Fruit fly (Drosophila melanogaster): ENCODE results near the gene Adhr.

The Adhr gene

dm6 chr2L:14570843-14571242, 44.5 kb upstream of the Adhr start:
- TF ChIP-seq ci (GFP tag; IDR thresholded peaks at IDR 0.05), result no peak
- TF ChIP-seq CG8281 (tag; optimal IDR thresholded peaks at IDR 0.05), result peak; percentile 92
- TF ChIP-seq CG17361 (GFP tag; IDR thresholded peaks at IDR 0.05), result no peak
- no peak for TF ChIP-seq HmgZ (tag; optimal IDR thresholded peaks at IDR 0.05)
- TF ChIP-seq org-1 (GFP tag; optimal IDR thresholded peaks at IDR 0.05), result no peak
- no peak for TF ChIP-seq CG6254 (GFP tag; optimal IDR thresholded peaks at IDR 0.05)
- TF ChIP-seq CG13775 (GFP tag; optimal IDR thresholded peaks at IDR 0.05), result no peak
- TF ChIP-seq Med (GFP tag), result peak; percentile 17
- no peak for TF ChIP-seq Opbp (GFP tag; IDR thresholded peaks at IDR 0.05; ENCODE audit: partially characterized antibody)
- TF ChIP-seq nerfin-1 (tag; optimal IDR thresholded peaks at IDR 0.05), result peak; percentile 21
- TF ChIP-seq CG6765 (GFP tag; optimal IDR thresholded peaks at IDR 0.05), result no peak
- TF ChIP-seq CG17829 (tag; optimal IDR thresholded peaks at IDR 0.05), result no peak
- peak; percentile 37 for TF ChIP-seq crol (GFP tag; IDR thresholded peaks at IDR 0.05)
- no peak for TF ChIP-seq tna (GFP tag; IDR thresholded peaks at IDR 0.05; ENCODE audit: partially characterized antibody)
- TF ChIP-seq NC2β (GFP tag; optimal IDR thresholded peaks at IDR 0.05), result no peak
- TF ChIP-seq lab (GFP tag; optimal IDR thresholded peaks at IDR 0.05), result peak; percentile 47
- no peak for TF ChIP-seq unc-4 (GFP tag; IDR thresholded peaks at IDR 0.05; ENCODE audit: partially characterized antibody)

- TF ChIP-seq Med (GFP tag), result peak; percentile 61
- TF ChIP-seq CG4360 (GFP tag; IDR thresholded peaks at IDR 0.05), result peak; percentile 76
- TF ChIP-seq pan (optimal IDR thresholded peaks at IDR 0.05), result no peak
- TF ChIP-seq pan (GFP tag; optimal IDR thresholded peaks at IDR 0.05 in 1 of 2, IDR thresholded peaks at IDR 0.05 in 1 of 2), result no peak
- TF ChIP-seq ci (GFP tag; IDR thresholded peaks at IDR 0.05), result peak; percentile 18; the same call in 1 of the 3 replicates
- no peak for TF ChIP-seq Ptx1 (GFP tag; IDR thresholded peaks at IDR 0.05)
- TF ChIP-seq grau (tag; optimal IDR thresholded peaks at IDR 0.05), result peak; percentile 41
- TF ChIP-seq her (GFP tag; optimal IDR thresholded peaks at IDR 0.05), result no peak
- no peak for TF ChIP-seq dmrt99B (tag; optimal IDR thresholded peaks at IDR 0.05)
- no peak for TF ChIP-seq peb (GFP tag; IDR thresholded peaks at IDR 0.05)
- no peak for TF ChIP-seq CG17568 (GFP tag; optimal IDR thresholded peaks at IDR 0.05)
- 0 out of 4 replicates have a peak, but pooled peaks have one; percentile 10 for TF ChIP-seq Dll (GFP tag; IDR thresholded peaks at IDR 0.05; ENCODE audit: partially characterized antibody)
- no peak for TF ChIP-seq cwo (GFP tag; optimal IDR thresholded peaks at IDR 0.05)
- TF ChIP-seq CG2199 (GFP tag; IDR thresholded peaks at IDR 0.05), result 0 out of 3 replicates have a peak, but pooled peaks have one; percentile 33
- TF ChIP-seq Hand (GFP tag; optimal IDR thresholded peaks at IDR 0.05), result no peak
- TF ChIP-seq Bteb2 (GFP tag; optimal IDR thresholded peaks at IDR 0.05), result no peak
- TF ChIP-seq vvl (GFP tag; IDR thresholded peaks at IDR 0.05), result no peak
- TF ChIP-seq org-1 (GFP tag; optimal IDR thresholded peaks at IDR 0.05), result no peak
- no peak for TF ChIP-seq bigmax (GFP tag; optimal IDR thresholded peaks at IDR 0.05)
- no peak for TF ChIP-seq chn (GFP tag; optimal IDR thresholded peaks at IDR 0.05)
- no peak for TF ChIP-seq sna (GFP tag; IDR thresholded peaks at IDR 0.05; ENCODE audit: partially characterized antibody)
- peak; percentile 8 for TF ChIP-seq CG15479 (GFP tag; optimal IDR thresholded peaks at IDR 0.05)
- no peak for TF ChIP-seq CG8388 (GFP tag; optimal IDR thresholded peaks at IDR 0.05)
- TF ChIP-seq sens (GFP tag), result peak; percentile 36
- TF ChIP-seq CG10959 (GFP tag; IDR thresholded peaks at IDR 0.05), result no peak
- TF ChIP-seq lov (optimal IDR thresholded peaks at IDR 0.05), result no peak
- TF ChIP-seq lov (GFP tag; IDR thresholded peaks at IDR 0.05), result 0 out of 3 replicates have a peak, but pooled peaks have one; percentile 8
- no peak for TF ChIP-seq Mad (GFP tag; optimal IDR thresholded peaks at IDR 0.05)
- no peak for TF ChIP-seq CG8924 (tag; optimal IDR thresholded peaks at IDR 0.05)
- no peak for TF ChIP-seq CG14965 (GFP tag; optimal IDR thresholded peaks at IDR 0.05; ENCODE audit: borderline replicate concordance)
- no peak for TF ChIP-seq CG31224 (GFP tag; IDR thresholded peaks at IDR 0.05)
- peak; percentile 61 for TF ChIP-seq corto (GFP tag; optimal IDR thresholded peaks at IDR 0.05)
- no peak for TF ChIP-seq CoRest (tag; optimal IDR thresholded peaks at IDR 0.05)
- TF ChIP-seq twi (tag; optimal IDR thresholded peaks at IDR 0.05), result peak; percentile 51
Measured at dm6 chr2L:14571673-14572461, 43.5 kb upstream of the Adhr start.
